Fruit fly (Drosophila melanogaster) whole organism, embryonic: ENCODE results near the gene mRpL28.

Experiments
- Antp ChIP-seq: fragments of 200-800 bp; sonication (Bioruptor generic); optimal IDR thresholded peaks from 3 replicates; lab custom pipeline; 2016; ENCODE audit warnings: missing biosample characterization, missing genetic modification characterization
- Bgb ChIP-seq: fragments of 200-800 bp; sonication (Bioruptor generic); IDR thresholded peaks from 2 replicates; pipeline ENCODE4 v1.3.6; 2022; ENCODE audit warnings: missing biosample characterization, missing genetic modification characterization; ENCODE audit not compliant: partially characterized antibody
- CG1024 ChIP-seq: fragments of 200-800 bp; sonication (Bioruptor generic); IDR thresholded peaks from 2 replicates; pipeline ENCODE4 v1.3.6; 2022; ENCODE audit warnings: missing biosample characterization, missing genetic modification characterization
- CG10543 ChIP-seq: fragments of 200-800 bp; sonication (Bioruptor generic); optimal IDR thresholded peaks from 3 replicates; lab custom pipeline; 2017; ENCODE audit warnings: missing biosample characterization, mild to moderate bottlenecking, missing genetic modification characterization, moderate library complexity
- CG11247 ChIP-seq: fragments of 200-800 bp; sonication (Bioruptor generic); IDR thresholded peaks from 2 replicates; pipeline ENCODE4 v1.3.6; 2022; ENCODE audit warnings: missing biosample characterization, missing genetic modification characterization
- CG12299 ChIP-seq: fragments of 200-800 bp; sonication (Bioruptor generic); optimal IDR thresholded peaks from 2 replicates; lab custom pipeline; 2018; ENCODE audit warnings: missing biosample characterization, mild to moderate bottlenecking, missing genetic modification characterization
- CG15011 ChIP-seq: fragments of 200-800 bp; sonication (Bioruptor generic); optimal IDR thresholded peaks from 3 replicates; lab custom pipeline; 2018; ENCODE audit warnings: missing biosample characterization, mild to moderate bottlenecking, missing genetic modification characterization
- CG1647 ChIP-seq: fragments of 200-800 bp; sonication (Bioruptor generic); optimal IDR thresholded peaks from 3 replicates; lab custom pipeline; 2016; ENCODE audit warnings: missing biosample characterization, missing genetic modification characterization
- CG18262 ChIP-seq: fragments of 200-800 bp; optimal IDR thresholded peaks from 3 replicates; lab custom pipeline; 2019; ENCODE audit warnings: missing biosample characterization, mild to moderate bottlenecking, missing genetic modification characterization, moderate library complexity
- CG2120 ChIP-seq: fragments of 200-800 bp; sonication (Bioruptor generic); optimal IDR thresholded peaks from 3 replicates; lab custom pipeline; 2016; ENCODE audit warnings: missing biosample characterization, missing genetic modification characterization
- CG3407 ChIP-seq: fragments of 200-800 bp; sonication (Bioruptor generic); optimal IDR thresholded peaks from 2 replicates; lab custom pipeline; 2018; ENCODE audit warnings: missing biosample characterization, mild to moderate bottlenecking, missing genetic modification characterization
- CG4328 ChIP-seq: fragments of 200-800 bp; sonication (Bioruptor generic); optimal IDR thresholded peaks from 3 replicates; lab custom pipeline; 2017; ENCODE audit warnings: missing biosample characterization, missing genetic modification reagents, missing genetic modification characterization
- CG4820 ChIP-seq: fragments of 200-800 bp; sonication (Bioruptor generic); optimal IDR thresholded peaks from 3 replicates; lab custom pipeline; 2016; ENCODE audit warnings: missing biosample characterization, missing genetic modification characterization
- CG6765 ChIP-seq: fragments of 200-800 bp; sonication (Bioruptor generic); optimal IDR thresholded peaks from 3 replicates; lab custom pipeline; 2017; ENCODE audit warnings: missing biosample characterization, mild to moderate bottlenecking, missing genetic modification characterization
- CG7372 ChIP-seq: fragments of 200-800 bp; sonication (Bioruptor generic); IDR thresholded peaks from 2 replicates; pipeline ENCODE4 v1.3.6; 2022; ENCODE audit warnings: missing biosample characterization, missing genetic modification characterization
- CG7556 ChIP-seq: fragments of 200-800 bp; sonication (Bioruptor generic); optimal IDR thresholded peaks from 2 replicates; lab custom pipeline; 2017; ENCODE audit warnings: missing biosample characterization, mild to moderate bottlenecking, missing genetic modification characterization
- CG7963 ChIP-seq: fragments of 200-800 bp; sonication (Bioruptor generic); IDR thresholded peaks from 3 replicates; pipeline ENCODE4 v1.3.6; 2022; ENCODE audit warnings: missing biosample characterization, missing genetic modification characterization; ENCODE audit not compliant: partially characterized antibody
- CG8765 ChIP-seq: fragments of 200-800 bp; sonication (Bioruptor generic); IDR thresholded peaks from 2 replicates; pipeline ENCODE4 v1.3.6; 2022; ENCODE audit warnings: missing biosample characterization, missing genetic modification characterization
- E2f2 ChIP-seq: fragments of 200-800 bp; sonication (Bioruptor generic); IDR thresholded peaks from 2 replicates; pipeline ENCODE4 v1.3.6; 2022; ENCODE audit warnings: missing biosample characterization, missing genetic modification characterization
- Eip74EF ChIP-seq, 2 experiments: fragments of 200-800 bp in 1 of 2; fragments of >200 bp in 1 of 2; sonication (Bioruptor generic) in 1 of 2; optimal IDR thresholded peaks; 2 replicates each; lab custom pipeline; 2017 to 2019; ENCODE audit warnings: missing biosample characterization in 2 of 2, missing genetic modification characterization in 2 of 2, mild to moderate bottlenecking in 1 of 2, moderate library complexity in 1 of 2
- Fer1 ChIP-seq: fragments of 200-800 bp; sonication (Bioruptor generic); optimal IDR thresholded peaks from 2 replicates; lab custom pipeline; 2017; ENCODE audit warnings: missing biosample characterization, mild to moderate bottlenecking, missing genetic modification characterization
- HLH3B ChIP-seq: fragments of 200-800 bp; sonication (Bioruptor generic); IDR thresholded peaks from 2 replicates; pipeline ENCODE4 v1.3.6; 2022; ENCODE audit warnings: missing biosample characterization, missing genetic modification characterization
- Hey ChIP-seq: fragments of 200-800 bp; sonication (Bioruptor generic); optimal IDR thresholded peaks from 3 replicates; lab custom pipeline; 2018; ENCODE audit warnings: missing biosample characterization, mild to moderate bottlenecking, missing genetic modification characterization
- Hr3 ChIP-seq: fragments of 200-800 bp; sonication (Bioruptor generic); optimal IDR thresholded peaks from 3 replicates; lab custom pipeline; 2016; ENCODE audit warnings: missing biosample characterization, missing genetic modification characterization
- Mes4 ChIP-seq: fragments of 200-800 bp; sonication (Bioruptor generic); optimal IDR thresholded peaks from 2 replicates; lab custom pipeline; 2016; ENCODE audit warnings: missing biosample characterization, missing genetic modification characterization
- NK7.1 ChIP-seq: fragments of 200-800 bp; sonication (Bioruptor generic); optimal IDR thresholded peaks from 3 replicates; lab custom pipeline; 2016; ENCODE audit warnings: missing biosample characterization, missing genetic modification characterization
- Nf-YB ChIP-seq: fragments of 200-800 bp; sonication (Bioruptor generic); optimal IDR thresholded peaks from 3 replicates; lab custom pipeline; 2019; ENCODE audit warnings: missing biosample characterization, mild to moderate bottlenecking, missing genetic modification characterization, moderate library complexity
- Pdp1 ChIP-seq, 2 experiments: fragments of 200-800 bp; sonication (Bioruptor generic); optimal IDR thresholded peaks; 3 replicates each; lab custom pipeline; 2016; ENCODE audit warnings: missing biosample characterization in 2 of 2, missing genetic modification characterization in 2 of 2, mild to moderate bottlenecking in 1 of 2, moderate library complexity in 1 of 2
- Rx ChIP-seq: fragments of 200-800 bp; sonication (Bioruptor generic); IDR thresholded peaks from 2 replicates; pipeline ENCODE4 v1.3.6; 2022; ENCODE audit warnings: missing biosample characterization, missing genetic modification characterization
- Side ChIP-seq: fragments of 200-800 bp; sonication (Bioruptor generic); optimal IDR thresholded peaks from 2 replicates; lab custom pipeline; 2016; ENCODE audit warnings: missing biosample characterization, missing genetic modification characterization
- Sin3A ChIP-seq: fragments of >200 bp; optimal IDR thresholded peaks from 2 replicates; lab custom pipeline; 2018
- Xbp1 ChIP-seq: fragments of 200-800 bp; sonication (Bioruptor generic); optimal IDR thresholded peaks from 3 replicates; lab custom pipeline; 2016; ENCODE audit warnings: missing biosample characterization, mild to moderate bottlenecking, missing genetic modification characterization
- al ChIP-seq: fragments of 200-800 bp; sonication (Bioruptor generic); IDR thresholded peaks from 2 replicates; pipeline ENCODE4 v1.3.6; 2022; ENCODE audit warnings: missing biosample characterization, missing genetic modification characterization
- chm ChIP-seq: fragments of 200-800 bp; sonication (Bioruptor generic); IDR thresholded peaks from 2 replicates; pipeline ENCODE4 v1.3.6; 2022; ENCODE audit warnings: missing biosample characterization, missing genetic modification characterization
- danr ChIP-seq: fragments of 200-800 bp; sonication (Bioruptor generic); IDR thresholded peaks from 2 replicates; pipeline ENCODE4 v1.3.6; 2022; ENCODE audit warnings: missing biosample characterization, missing genetic modification characterization
- esg ChIP-seq: fragments of 200-800 bp; sonication (Bioruptor generic); conservative IDR thresholded peaks from 2 replicates; pipeline ENCODE4 v1.3.6; 2022; ENCODE audit warnings: missing biosample characterization, missing genetic modification characterization
- hth ChIP-seq: fragments of >200 bp; optimal IDR thresholded peaks from 2 replicates; lab custom pipeline; 2017; ENCODE audit warnings: inconsistent platforms
- ind ChIP-seq: fragments of 200-800 bp; sonication (Bioruptor generic); optimal IDR thresholded peaks from 3 replicates; lab custom pipeline; 2016; ENCODE audit warnings: missing biosample characterization, missing genetic modification characterization
- kah ChIP-seq: fragments of 200-800 bp; sonication (Bioruptor generic); optimal IDR thresholded peaks from 2 replicates; lab custom pipeline; 2018; ENCODE audit warnings: missing biosample characterization, mild to moderate bottlenecking, missing genetic modification characterization
- pros ChIP-seq: fragments of 200-800 bp; sonication (Bioruptor generic); optimal IDR thresholded peaks from 3 replicates; lab custom pipeline; 2019; ENCODE audit warnings: missing biosample characterization, mild to moderate bottlenecking, missing genetic modification characterization, moderate library complexity
- ro ChIP-seq: fragments of 200-800 bp; sonication (Bioruptor generic); IDR thresholded peaks from 2 replicates; pipeline ENCODE4 v1.3.6; 2022; ENCODE audit warnings: missing biosample characterization, missing genetic modification characterization
- slou ChIP-seq: fragments of 200-800 bp; sonication (Bioruptor generic); optimal IDR thresholded peaks from 3 replicates; lab custom pipeline; 2016; ENCODE audit warnings: missing biosample characterization, missing genetic modification characterization
- sqz ChIP-seq: fragments of 200-800 bp; sonication (Bioruptor generic); optimal IDR thresholded peaks from 3 replicates; lab custom pipeline; 2018; ENCODE audit warnings: missing biosample characterization, mild to moderate bottlenecking, missing genetic modification characterization
- tin ChIP-seq: fragments of 200-800 bp; sonication (Bioruptor generic); optimal IDR thresholded peaks from 3 replicates; lab custom pipeline; 2016; ENCODE audit warnings: missing biosample characterization, missing genetic modification characterization
- tio ChIP-seq: fragments of 200-800 bp; sonication (Bioruptor generic); optimal IDR thresholded peaks from 2 replicates; lab custom pipeline; 2017; ENCODE audit warnings: missing biosample characterization, missing genetic modification characterization, inconsistent platforms
- tna ChIP-seq: fragments of 200-800 bp; sonication (Bioruptor generic); IDR thresholded peaks from 2 replicates; pipeline ENCODE4 v1.3.6; 2022; ENCODE audit warnings: missing biosample characterization, missing genetic modification characterization; ENCODE audit not compliant: partially characterized antibody
- unc-4 ChIP-seq: fragments of 200-800 bp; sonication (Bioruptor generic); IDR thresholded peaks from 2 replicates; pipeline ENCODE4 v1.3.6; 2022; ENCODE audit warnings: missing biosample characterization, missing genetic modification characterization; ENCODE audit not compliant: partially characterized antibody
- usp ChIP-seq: fragments of >200 bp; optimal IDR thresholded peaks from 2 replicates; lab custom pipeline; 2017; ENCODE audit warnings: missing biosample characterization, missing genetic modification characterization
- zen2 ChIP-seq: fragments of 200-800 bp; sonication (Bioruptor generic); IDR thresholded peaks from 3 replicates; pipeline ENCODE4 v1.3.6; 2022; ENCODE audit warnings: missing biosample characterization, missing genetic modification characterization; ENCODE audit not compliant: partially characterized antibody

mRpL28 gene

DNA sequence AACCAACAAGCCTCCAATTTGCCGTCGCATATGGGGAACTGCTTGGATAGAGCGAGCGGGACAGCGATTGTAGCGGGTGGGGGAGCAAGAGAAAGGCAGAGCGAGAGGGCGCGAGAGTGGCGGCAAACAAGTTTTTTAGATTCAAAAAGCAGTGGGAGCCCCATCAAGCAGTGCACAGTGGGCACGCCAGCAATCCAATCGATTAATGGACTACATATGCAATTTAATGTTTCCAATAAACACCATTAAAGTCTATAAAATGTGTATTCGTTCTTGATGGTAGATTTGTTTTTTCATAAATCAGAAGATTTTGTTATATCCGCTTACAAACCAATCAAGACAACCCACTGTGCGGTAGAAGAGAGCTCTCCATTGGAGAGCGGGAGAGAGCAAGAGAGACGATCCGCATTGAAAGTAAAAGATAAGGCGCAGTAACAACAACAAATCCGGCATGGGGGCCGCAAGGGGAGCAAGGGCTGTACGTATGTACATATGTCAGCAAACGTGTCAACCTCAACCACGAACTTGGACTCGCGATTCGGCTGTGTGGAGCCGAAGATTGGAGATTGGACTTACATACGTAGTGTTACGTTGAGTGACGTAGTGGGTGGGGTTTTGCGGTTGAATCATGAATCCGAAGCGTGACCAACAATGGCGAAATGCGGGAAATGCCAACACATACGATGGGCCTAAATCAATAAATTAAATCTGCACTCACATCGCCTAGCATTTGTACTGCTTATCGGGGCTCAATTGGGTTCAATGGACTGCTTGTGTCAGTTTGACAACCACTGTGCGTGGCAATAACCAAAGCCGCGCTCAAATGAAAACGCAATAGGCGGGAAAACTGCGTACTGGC is 23.9 kb downstream of the mRpL28 start (continued):
- TF ChIP-seq CG15011, result peak; percentile 98
- peak; percentile 99 for TF ChIP-seq Xbp1 (GFP tag; lab: Kevin White, UChicago)
- peak; percentile 98 for TF ChIP-seq Fer1 (GFP tag; lab: Kevin White, UChicago)
- TF ChIP-seq CG11247 (GFP tag; lab: Robert Waterston, UW), result peak; percentile 99
- peak; percentile 98 for TF ChIP-seq CG10543 (GFP tag; lab: Kevin White, UChicago)
- peak; percentile 70 for TF ChIP-seq CG7963 (GFP tag; lab: Robert Waterston, UW)
- TF ChIP-seq Hey (tag; lab: Kevin White, UChicago), result peak; percentile 87
- peak; percentile 99 for TF ChIP-seq tio (GFP tag; lab: Kevin White, UChicago)
- TF ChIP-seq hth (lab: Kevin White, UChicago), result no peak
- TF ChIP-seq CG8765 (GFP tag; lab: Robert Waterston, UW), result peak; percentile 99
- TF ChIP-seq NK7.1 (GFP tag; lab: Kevin White, UChicago), result peak; percentile 98
- peak; percentile 99 for TF ChIP-seq danr
- peak; percentile 100 for TF ChIP-seq chm (GFP tag; lab: Robert Waterston, UW)
- peak; percentile 97 for TF ChIP-seq kah
- peak; percentile 99 for TF ChIP-seq CG2120 (GFP tag; lab: Kevin White, UChicago)
- peak; percentile 99 for TF ChIP-seq al (GFP tag; lab: Robert Waterston, UW)
- peak; percentile 98 for TF ChIP-seq slou (GFP tag; lab: Kevin White, UChicago)
- TF ChIP-seq CG1024 (GFP tag; lab: Robert Waterston, UW), result peak; percentile 97
- TF ChIP-seq unc-4, result no peak; the same call in 1 of the 2 replicates
- peak; percentile 97 for TF ChIP-seq CG12299
- TF ChIP-seq usp, result no peak
- peak; percentile 90 for TF ChIP-seq Nf-YB (GFP tag; lab: Kevin White, UChicago)
- peak; percentile 99 for TF ChIP-seq CG1647 (GFP tag; lab: Kevin White, UChicago)
- peak; percentile 99 for TF ChIP-seq Rx
- TF ChIP-seq CG6765 (GFP tag; lab: Kevin White, UChicago), result peak; percentile 97
- TF ChIP-seq pros (GFP tag; lab: Kevin White, UChicago), result peak; percentile 79
- peak; percentile 98 to 99 for TF ChIP-seq Pdp1 (GFP tag; optimal IDR thresholded peaks at IDR 0.05; lab: Kevin White, UChicago)
- TF ChIP-seq zen2 (GFP tag; lab: Robert Waterston, UW), result peak; percentile 43; the same call in 1 of the 3 replicates
- TF ChIP-seq Sin3A (lab: Kevin White, UChicago), result no peak
- TF ChIP-seq CG7556 (GFP tag; lab: Kevin White, UChicago), result peak; percentile 98
- peak; percentile 99 for TF ChIP-seq esg (GFP tag; lab: Robert Waterston, UW)
- peak; percentile 99 for TF ChIP-seq Mes4 (GFP tag; lab: Kevin White, UChicago)
- peak; percentile 99 for TF ChIP-seq ro (GFP tag; lab: Robert Waterston, UW)
- peak; percentile 98 for TF ChIP-seq sqz (GFP tag; lab: Kevin White, UChicago)
- peak; percentile 99 for TF ChIP-seq Side
- peak; percentile 99 for TF ChIP-seq HLH3B (GFP tag; lab: Robert Waterston, UW)
- peak; percentile 91 to 97 for TF ChIP-seq Eip74EF (GFP tag; optimal IDR thresholded peaks at IDR 0.05; lab: Kevin White, UChicago)
- peak; percentile 99 for TF ChIP-seq CG18262 (tag; lab: Kevin White, UChicago)
- TF ChIP-seq Hr3 (GFP tag; lab: Kevin White, UChicago), result peak; percentile 99
- peak; percentile 98 for TF ChIP-seq CG3407 (GFP tag; lab: Kevin White, UChicago)
- peak; percentile 88 for TF ChIP-seq E2f2 (GFP tag; lab: Robert Waterston, UW)
- TF ChIP-seq ind (GFP tag; lab: Kevin White, UChicago), result peak; percentile 99
- TF ChIP-seq CG7372 (GFP tag; lab: Robert Waterston, UW), result peak; percentile 99
- TF ChIP-seq Antp, result peak; percentile 99
- TF ChIP-seq tin (GFP tag; lab: Kevin White, UChicago), result peak; percentile 99
- TF ChIP-seq CG4328, result peak; percentile 98
- peak; percentile 55 for TF ChIP-seq tna
- peak; percentile 59 for TF ChIP-seq Bgb (GFP tag; lab: Robert Waterston, UW)
- peak; percentile 98 for TF ChIP-seq CG4820 (GFP tag; lab: Kevin White, UChicago)
